Worm (Caenorhabditis elegans): ENCODE results near the gene ZK971.1.

ZK971.1 gene

ce11 chrII:10250966-10251365 lies 28.5 kb downstream of the ZK971.1 start, which contains the start of gene F54B3.1:
Gene F54B3.1 (plus strand): TSS chrII:10251266.
- TF ChIP-seq aly-2 (tag; optimal IDR thresholded peaks at IDR 0.05) (peak; percentile 22), efl-1 (optimal IDR thresholded peaks at IDR 0.05) (no peak), efl-1 (GFP tag; optimal IDR thresholded peaks at IDR 0.05 in 1 of 2) (peak in 1 of 2 experiments; percentile 1), rnt-1 (tag; optimal IDR thresholded peaks at IDR 0.05) (no peak)

ce11 chrII:10248355-10249041 lies 31.0 kb downstream of the ZK971.1 start, which contains the start of gene atad-3:
Gene atad-3 (plus strand): TSS chrII:10248991.
- TF ChIP-seq lir-3 (tag; optimal IDR thresholded peaks at IDR 0.05; ENCODE audit: poor library complexity): peak; percentile 90
- peak; percentile 76 for TF ChIP-seq aly-2 (tag; optimal IDR thresholded peaks at IDR 0.05)
- peak; percentile 99 for TF ChIP-seq rnt-1 (tag; optimal IDR thresholded peaks at IDR 0.05)
- TF ChIP-seq tlp-1 (tag; optimal IDR thresholded peaks at IDR 0.05): no peak
- no peak for TF ChIP-seq zag-1 (tag; optimal IDR thresholded peaks at IDR 0.05)
- TF ChIP-seq snu-23 (GFP tag; optimal IDR thresholded peaks at IDR 0.05): peak; percentile 92
- no peak for TF ChIP-seq ama-1 (optimal IDR thresholded peaks at IDR 0.05)
- peak; percentile 67 for TF ChIP-seq F16B12.6 (tag; optimal IDR thresholded peaks at IDR 0.05)
- peak; percentile 83 for TF ChIP-seq egl-13 (tag; optimal IDR thresholded peaks at IDR 0.05)
- TF ChIP-seq skn-1 (tag; optimal IDR thresholded peaks at IDR 0.05): peak; percentile 81
- TF ChIP-seq C04F5.9 (tag; optimal IDR thresholded peaks at IDR 0.05): peak; percentile 83
- peak; percentile 77 for TF ChIP-seq vab-15 (tag; optimal IDR thresholded peaks at IDR 0.05)
- TF ChIP-seq grh-1 (GFP tag; IDR thresholded peaks at IDR 0.05): peak; percentile 85
- TF ChIP-seq dpl-1 (GFP tag; optimal IDR thresholded peaks at IDR 0.05): peak; percentile 78 to 84 (median 81)
- TF ChIP-seq irx-1 (tag; optimal IDR thresholded peaks at IDR 0.05): peak; percentile 74
- peak; percentile 88 for TF ChIP-seq xbp-1 (tag; optimal IDR thresholded peaks at IDR 0.05)
- TF ChIP-seq zip-4 (GFP tag; optimal IDR thresholded peaks at IDR 0.05): peak; percentile 58
- peak; percentile 49 for TF ChIP-seq blmp-1 (tag; optimal IDR thresholded peaks at IDR 0.05)
- no peak for TF ChIP-seq hpl-2 (GFP tag; optimal IDR thresholded peaks at IDR 0.05)
- TF ChIP-seq nhr-12 (tag; optimal IDR thresholded peaks at IDR 0.05): no peak
- peak; percentile 83 for TF ChIP-seq ceh-63 (GFP tag; optimal IDR thresholded peaks at IDR 0.05)
- TF ChIP-seq fkh-10 (GFP tag; optimal IDR thresholded peaks at IDR 0.05): peak; percentile 66
- peak; percentile 90 for TF ChIP-seq lin-13 (GFP tag; optimal IDR thresholded peaks at IDR 0.05)
- TF ChIP-seq fkh-8 (tag; optimal IDR thresholded peaks at IDR 0.05): peak; percentile 93
- TF ChIP-seq ceh-82 (tag; optimal IDR thresholded peaks at IDR 0.05): peak; percentile 87 to 95 (median 90)
- no peak for TF ChIP-seq hlh-17 (GFP tag; optimal IDR thresholded peaks at IDR 0.05; ENCODE audit: borderline replicate concordance)
- TF ChIP-seq elt-3 (tag; optimal IDR thresholded peaks at IDR 0.05): peak in 3 of 6 experiments; percentile 48 to 65 (median 58)
- TF ChIP-seq alr-1 (tag; optimal IDR thresholded peaks at IDR 0.05; ENCODE audit: borderline replicate concordance): no peak
- TF ChIP-seq pag-3 (tag; optimal IDR thresholded peaks at IDR 0.05; ENCODE audit: borderline replicate concordance, insufficient read depth): no peak
- no peak for TF ChIP-seq unc-30 (tag; optimal IDR thresholded peaks at IDR 0.05)
- TF ChIP-seq fkh-4 (tag; optimal IDR thresholded peaks at IDR 0.05; ENCODE audit: borderline replicate concordance): peak; percentile 50
- TF ChIP-seq swsn-7 (tag; optimal IDR thresholded peaks at IDR 0.05): peak; percentile 88
- peak; percentile 76 for TF ChIP-seq C16A3.4 (tag; optimal IDR thresholded peaks at IDR 0.05)
- peak; percentile 87 to 89 for TF ChIP-seq efl-1 (optimal IDR thresholded peaks at IDR 0.05)
- peak; percentile 79 to 98 for TF ChIP-seq efl-1 (GFP tag; optimal IDR thresholded peaks at IDR 0.05 in 1 of 2)
- TF ChIP-seq ets-5 (GFP tag; IDR thresholded peaks at IDR 0.05): no peak
- TF ChIP-seq unc-86 (tag; optimal IDR thresholded peaks at IDR 0.05): peak; percentile 90
- peak; percentile 67 for TF ChIP-seq snpc-4 (tag; optimal IDR thresholded peaks at IDR 0.05)
- TF ChIP-seq mdl-1 (tag; optimal IDR thresholded peaks at IDR 0.05): peak in 1 of 2 experiments; percentile 75
- peak; percentile 27 for TF ChIP-seq unc-130 (tag; optimal IDR thresholded peaks at IDR 0.05)
- TF ChIP-seq pax-3 (tag; optimal IDR thresholded peaks at IDR 0.05): peak; percentile 83
- peak; percentile 97 for TF ChIP-seq isw-1 (GFP tag; IDR thresholded peaks at IDR 0.05)
- TF ChIP-seq mab-9 (GFP tag; IDR thresholded peaks at IDR 0.05): peak; percentile 95
- TF ChIP-seq lin-39 (tag; optimal IDR thresholded peaks at IDR 0.05): peak; percentile 44
- TF ChIP-seq nhr-47 (tag; optimal IDR thresholded peaks at IDR 0.05): peak; percentile 93
- TF ChIP-seq nhr-28 (tag; optimal IDR thresholded peaks at IDR 0.05): no peak
- TF ChIP-seq ceh-8 (GFP tag; optimal IDR thresholded peaks at IDR 0.05): peak; percentile 64
- TF ChIP-seq nhr-90 (tag; optimal IDR thresholded peaks at IDR 0.05; ENCODE audit: poor library complexity): peak; percentile 93
